Worm (Caenorhabditis elegans) whole organism, late embryonic: ENCODE measurements around the gene spp-4.

ENCODE experiments used
- K02D7.2 ChIP-seq: sonication (generic microtip); optimal IDR thresholded peaks from 2 replicates; lab custom pipeline; 2017; ENCODE audit warnings: mild to moderate bottlenecking, missing genetic modification characterization, missing compliant biosample characterization
- ama-1 ChIP-seq: fragments of 150-350 bp; optimal IDR thresholded peaks from 2 replicates; lab custom pipeline; 2014
- ceh-30 ChIP-seq: fragments of 150-350 bp; optimal IDR thresholded peaks from 2 replicates; lab custom pipeline; 2014; ENCODE audit warnings: missing biosample characterization, missing genetic modification characterization
- dve-1 ChIP-seq: sonication (generic microtip); optimal IDR thresholded peaks from 2 replicates; lab custom pipeline; 2017; ENCODE audit warnings: antibody characterized with exemption, mild to moderate bottlenecking, missing genetic modification characterization, missing compliant biosample characterization
- hlh-13 ChIP-seq: fragments of 200-800 bp; sonication (Bioruptor generic); optimal IDR thresholded peaks from 2 replicates; lab custom pipeline; 2018; ENCODE audit warnings: mild to moderate bottlenecking, missing genetic modification characterization, missing compliant biosample characterization
- hlh-30 ChIP-seq: sonication (generic microtip); optimal IDR thresholded peaks from 2 replicates; lab custom pipeline; 2017; ENCODE audit warnings: antibody characterized with exemption, missing genetic modification characterization, missing compliant biosample characterization; ENCODE audit not compliant: insufficient read depth
- odd-2 ChIP-seq: sonication (generic microtip); optimal IDR thresholded peaks from 2 replicates; lab custom pipeline; 2017; ENCODE audit warnings: antibody characterized with exemption, mild to moderate bottlenecking, missing genetic modification characterization, missing compliant biosample characterization
- sox-4 ChIP-seq: sonication (generic microtip); optimal IDR thresholded peaks from 2 replicates; lab custom pipeline; 2017; ENCODE audit warnings: mild to moderate bottlenecking, missing genetic modification characterization, inconsistent platforms, missing compliant biosample characterization
- tbx-2 ChIP-seq: sonication (generic microtip); optimal IDR thresholded peaks from 2 replicates; lab custom pipeline; 2016; ENCODE audit warnings: missing genetic modification characterization, missing compliant biosample characterization
- ztf-16 ChIP-seq: sonication (generic microtip); optimal IDR thresholded peaks from 2 replicates; lab custom pipeline; 2017; ENCODE audit warnings: missing genetic modification characterization, missing compliant biosample characterization

DNA sequence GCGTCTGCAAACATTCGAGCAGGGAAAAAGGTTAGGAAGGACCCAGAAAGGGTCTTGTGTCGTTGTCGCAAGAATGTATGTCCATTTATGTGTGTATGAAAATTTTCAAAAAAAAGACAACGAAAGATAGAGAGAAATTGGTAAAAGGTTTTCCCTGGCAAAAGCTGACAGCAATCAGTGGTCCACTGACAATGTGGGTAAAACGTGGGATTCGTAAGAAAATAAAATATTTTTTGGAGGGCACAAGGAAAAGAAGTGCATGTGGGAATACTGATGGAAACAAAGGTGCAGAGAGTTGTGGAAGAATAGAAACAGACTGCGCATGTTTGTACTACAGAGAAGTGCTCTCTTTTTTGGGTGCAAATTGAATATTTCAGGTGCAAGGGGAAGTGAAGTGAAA, 35.4 kb downstream of the spp-4 start:
- TF ChIP-seq odd-2 (tag; lab: Kevin White, UChicago), result no peak
- TF ChIP-seq ceh-30, result no peak
- no peak for TF ChIP-seq dve-1 (tag; lab: Kevin White, UChicago)
- TF ChIP-seq tbx-2 (tag; lab: Kevin White, UChicago), result no peak
- TF ChIP-seq hlh-30 (tag; lab: Kevin White, UChicago), result no peak
- no peak for TF ChIP-seq sox-4 (tag; lab: Kevin White, UChicago)
- no peak for TF ChIP-seq ama-1 (lab: Kevin White, UChicago)
- no peak for TF ChIP-seq hlh-13 (GFP tag; lab: Kevin White, UChicago)
- no peak for TF ChIP-seq K02D7.2 (tag; lab: Kevin White, UChicago)
- TF ChIP-seq ztf-16 (tag; lab: Kevin White, UChicago), result no peak
